Worm (Caenorhabditis elegans) whole organism, L2 larva: ENCODE measurements around the gene nhr-3.
"Not testable (repeated sequence)": the region's sequence is repeated elsewhere in the genome, so short reads cannot be mapped to it uniquely, and the experiment has no call there.

Experiments
- crh-2 ChIP-seq: sonication (generic microtip); optimal IDR thresholded peaks from 2 replicates; lab custom pipeline; 2017; ENCODE audit warnings: missing biosample characterization, missing genetic modification characterization
- nhr-11 ChIP-seq: fragments of 150-350 bp; optimal IDR thresholded peaks from 2 replicates; lab custom pipeline; 2014; ENCODE audit warnings: missing biosample characterization, missing genetic modification characterization
- snpc-4 ChIP-seq: fragments of 150-350 bp; optimal IDR thresholded peaks from 2 replicates; lab custom pipeline; 2014; ENCODE audit warnings: missing biosample characterization, missing genetic modification characterization

- not testable (repeated sequence) for TF ChIP-seq crh-2; nhr-11 (tag; lab: Kevin White, UChicago); snpc-4
Measured at ce11 chrX:14528399-14528798, 29.9 kb upstream of the nhr-3 start, which contains the start of gene nspc-19.
